Fruit fly (Drosophila melanogaster): ENCODE data around the gene Sirt1.
A peak's percentile ranks its signal among the peaks of the same experiment; 100 is the strongest.
"Not testable (repeated sequence)": the region's sequence is repeated elsewhere in the genome, so short reads cannot be mapped to it uniquely, and the experiment has no call there.

Sirt1 gene

DNA sequence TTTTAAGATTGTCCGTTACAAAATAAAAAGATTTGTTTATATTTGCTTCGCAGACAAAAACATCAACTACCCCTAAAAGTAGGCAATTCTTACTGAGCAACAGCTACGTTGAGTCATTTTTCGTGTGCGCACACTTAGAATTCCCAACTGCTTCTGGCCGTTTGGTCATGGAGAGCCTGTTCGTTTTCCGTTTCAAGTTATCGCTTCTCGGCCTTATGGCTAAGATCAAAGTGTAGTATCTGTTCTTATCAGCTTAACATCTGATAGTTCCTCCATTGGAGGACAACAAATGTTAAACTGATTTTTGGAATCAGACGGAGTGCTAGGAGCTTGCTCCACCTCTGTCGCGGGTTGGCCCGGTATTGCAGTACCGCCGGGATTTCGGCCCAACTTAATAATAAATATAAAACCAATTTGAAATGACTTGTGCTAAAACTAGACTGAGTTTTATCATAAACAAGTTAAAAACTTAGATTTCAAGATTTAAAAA lies 50.3 kb downstream of the Sirt1 start (continued):
- TF ChIP-seq CG4730 (GFP tag; IDR thresholded peaks at IDR 0.05) (peak; percentile 44; the same call in 1 of the 2 replicates), knrl (GFP tag; IDR thresholded peaks at IDR 0.05; ENCODE audit: partially characterized antibody) (peak; percentile 78; the same call in 2 of the 3 replicates), B-H2 (GFP tag; optimal IDR thresholded peaks at IDR 0.05) (peak; percentile 39), HLH54F (GFP tag; optimal IDR thresholded peaks at IDR 0.05) (peak; percentile 68), CG14860 (GFP tag; IDR thresholded peaks at IDR 0.05; ENCODE audit: partially characterized antibody) (peak; percentile 48), Antp (GFP tag; optimal IDR thresholded peaks at IDR 0.05) (peak; percentile 75), NK7.1 (GFP tag; optimal IDR thresholded peaks at IDR 0.05) (peak; percentile 3), CG2712 (tag; optimal IDR thresholded peaks at IDR 0.05) (peak; percentile 53), vfl (GFP tag; optimal IDR thresholded peaks at IDR 0.05) (peak; percentile 21), pan (GFP tag; optimal IDR thresholded peaks at IDR 0.05 in 1 of 2, IDR thresholded peaks at IDR 0.05 in 1 of 2) (peak in 1 of 2 experiments; percentile 73), slou (GFP tag; optimal IDR thresholded peaks at IDR 0.05) (peak; percentile 26), pnt (GFP tag; optimal IDR thresholded peaks at IDR 0.05) (peak; percentile 2), ato (GFP tag; IDR thresholded peaks at IDR 0.05; ENCODE audit: partially characterized antibody) (peak; percentile 5; the same call in 1 of the 2 replicates), CG31441 (GFP tag; IDR thresholded peaks at IDR 0.05) (peak; percentile 53; the same call in 1 of the 2 replicates), pb (GFP tag; optimal IDR thresholded peaks at IDR 0.05) (peak; percentile 42), CG13624 (GFP tag; optimal IDR thresholded peaks at IDR 0.05) (peak; percentile 71), sens-2 (GFP tag; IDR thresholded peaks at IDR 0.05) (0 out of 2 replicates have a peak, but pooled peaks have one; percentile 41), E2f2 (GFP tag; IDR thresholded peaks at IDR 0.05) (peak; percentile 40; the same call in 1 of the 2 replicates), ci (GFP tag; IDR thresholded peaks at IDR 0.05) (peak; percentile 74), ash1 (GFP tag; optimal IDR thresholded peaks at IDR 0.05) (peak; percentile 23), chif (GFP tag; optimal IDR thresholded peaks at IDR 0.05) (peak in 1 of 2 experiments; percentile 52), sob (GFP tag; IDR thresholded peaks at IDR 0.05) (peak; percentile 81), CG18262 (tag; optimal IDR thresholded peaks at IDR 0.05) (peak; percentile 44), nom (GFP tag; optimal IDR thresholded peaks at IDR 0.05) (peak; percentile 41), toy (GFP tag; IDR thresholded peaks at IDR 0.05) (0 out of 2 replicates have a peak, but pooled peaks have one; percentile 34), grn (GFP tag; optimal IDR thresholded peaks at IDR 0.05) (peak; percentile 81), CG11247 (GFP tag; IDR thresholded peaks at IDR 0.05) (peak; percentile 70), gsb (GFP tag; IDR thresholded peaks at IDR 0.05) (peak; percentile 24; the same call in 1 of the 2 replicates), CG14441 (GFP tag; IDR thresholded peaks at IDR 0.05) (peak; percentile 43; the same call in 1 of the 2 replicates), CoRest (tag; optimal IDR thresholded peaks at IDR 0.05) (peak; percentile 36), Adf1 (GFP tag; IDR thresholded peaks at IDR 0.05) (peak; percentile 26; the same call in 1 of the 2 replicates), Med (GFP tag) (peak; percentile 97), CG17361 (GFP tag; IDR thresholded peaks at IDR 0.05) (peak; percentile 52; the same call in 1 of the 3 replicates), slbo (GFP tag; IDR thresholded peaks at IDR 0.05) (peak; percentile 80), lab (GFP tag; optimal IDR thresholded peaks at IDR 0.05) (peak; percentile 74), Ssrp (tag; optimal IDR thresholded peaks at IDR 0.05) (peak; percentile 2), Max (GFP tag; optimal IDR thresholded peaks at IDR 0.05) (peak; percentile 56), CG6791 (GFP tag; IDR thresholded peaks at IDR 0.05; ENCODE audit: partially characterized antibody) (0 out of 3 replicates have a peak, but pooled peaks have one; percentile 63), CG31224 (GFP tag; IDR thresholded peaks at IDR 0.05) (peak; percentile 33; the same call in 1 of the 2 replicates), Chrac-16 (GFP tag; optimal IDR thresholded peaks at IDR 0.05) (peak; percentile 13), Ets97D (GFP tag; optimal IDR thresholded peaks at IDR 0.05) (peak; percentile 33), ems (GFP tag; optimal IDR thresholded peaks at IDR 0.05) (peak; percentile 62), shn (GFP tag; optimal IDR thresholded peaks at IDR 0.05) (peak; percentile 44), CG4854 (GFP tag; optimal IDR thresholded peaks at IDR 0.05) (peak; percentile 61), Rx (GFP tag; IDR thresholded peaks at IDR 0.05) (0 out of 2 replicates have a peak, but pooled peaks have one; percentile 14), sisA (GFP tag; IDR thresholded peaks at IDR 0.05) (peak; percentile 49; the same call in 1 of the 2 replicates), NfI (GFP tag; optimal IDR thresholded peaks at IDR 0.05) (peak; percentile 13), Asciz (GFP tag; optimal IDR thresholded peaks at IDR 0.05) (peak; percentile 39), Meics (GFP tag; optimal IDR thresholded peaks at IDR 0.05) (peak; percentile 50)
- not testable (repeated sequence) for TF ChIP-seq pan (optimal IDR thresholded peaks at IDR 0.05)

All from whole organism, embryonic.